Worm (Caenorhabditis elegans) whole organism, late embryonic: ENCODE results near the gene inx-9.

Experiments
- C38D4.7 ChIP-seq: fragments of 200-800 bp; sonication (Bioruptor generic); optimal IDR thresholded peaks from 2 replicates; lab custom pipeline; 2018; ENCODE audit warnings: mild to moderate bottlenecking, missing genetic modification characterization, moderate library complexity, missing compliant biosample characterization
- K02D7.2 ChIP-seq: sonication (generic microtip); optimal IDR thresholded peaks from 2 replicates; lab custom pipeline; 2017; ENCODE audit warnings: mild to moderate bottlenecking, missing genetic modification characterization, missing compliant biosample characterization
- K09A11.1 ChIP-seq: sonication (generic microtip); optimal IDR thresholded peaks from 2 replicates; lab custom pipeline; 2017; ENCODE audit warnings: antibody characterized with exemption, mild to moderate bottlenecking, missing genetic modification characterization, missing compliant biosample characterization; ENCODE audit not compliant: insufficient read depth
- T23F11.4 ChIP-seq: fragments of 200-800 bp; sonication (Bioruptor generic); optimal IDR thresholded peaks from 2 replicates; lab custom pipeline; 2018; ENCODE audit warnings: mild to moderate bottlenecking, missing genetic modification characterization, missing compliant biosample characterization
- ceh-18 ChIP-seq: sonication (generic microtip); optimal IDR thresholded peaks from 2 replicates; lab custom pipeline; 2016; ENCODE audit warnings: missing genetic modification characterization, missing compliant biosample characterization
- ceh-2 ChIP-seq: sonication (generic microtip); optimal IDR thresholded peaks from 2 replicates; lab custom pipeline; 2016; ENCODE audit warnings: missing genotype, missing genetic modification characterization, missing compliant biosample characterization
- ceh-31 ChIP-seq: sonication (generic microtip); optimal IDR thresholded peaks from 2 replicates; lab custom pipeline; 2016; ENCODE audit warnings: missing genetic modification characterization, missing compliant biosample characterization
- ceh-9 ChIP-seq: sonication (generic microtip); optimal IDR thresholded peaks from 2 replicates; lab custom pipeline; 2016; ENCODE audit warnings: mild to moderate bottlenecking, missing genetic modification characterization, inconsistent platforms, missing compliant biosample characterization
- dve-1 ChIP-seq: sonication (generic microtip); optimal IDR thresholded peaks from 2 replicates; lab custom pipeline; 2017; ENCODE audit warnings: antibody characterized with exemption, mild to moderate bottlenecking, missing genetic modification characterization, missing compliant biosample characterization
- elt-2 ChIP-seq: sonication (generic microtip); optimal IDR thresholded peaks from 2 replicates; lab custom pipeline; 2016; ENCODE audit warnings: missing genetic modification reagents, missing genetic modification characterization, missing compliant biosample characterization
- elt-4 ChIP-seq: sonication (generic microtip); optimal IDR thresholded peaks from 2 replicates; lab custom pipeline; 2016; ENCODE audit warnings: missing genetic modification characterization, missing compliant biosample characterization
- hlh-15 ChIP-seq: sonication (generic microtip); optimal IDR thresholded peaks from 2 replicates; lab custom pipeline; 2016; ENCODE audit warnings: missing genetic modification characterization, missing compliant biosample characterization
- hlh-8 ChIP-seq: sonication (generic microtip); optimal IDR thresholded peaks from 2 replicates; lab custom pipeline; 2016; ENCODE audit warnings: missing genotype, missing genetic modification characterization, missing compliant biosample characterization
- lim-6 ChIP-seq: sonication (generic microtip); optimal IDR thresholded peaks from 2 replicates; lab custom pipeline; 2016; ENCODE audit warnings: missing genetic modification characterization, missing compliant biosample characterization
- lin-11 ChIP-seq: fragments of 200-800 bp; sonication (Bioruptor generic); optimal IDR thresholded peaks from 2 replicates; lab custom pipeline; 2018; ENCODE audit warnings: mild to moderate bottlenecking, missing genetic modification characterization, missing compliant biosample characterization
- nfya-1 ChIP-seq: sonication (generic microtip); optimal IDR thresholded peaks from 2 replicates; lab custom pipeline; 2017; ENCODE audit warnings: missing genetic modification characterization, mild to moderate bottlenecking, missing compliant biosample characterization, antibody characterized with exemption, moderate library complexity
- nhr-11 ChIP-seq: fragments of 150-350 bp; optimal IDR thresholded peaks from 2 replicates; lab custom pipeline; 2014; ENCODE audit warnings: missing biosample characterization, missing genetic modification characterization
- nhr-232 ChIP-seq: sonication (generic microtip); optimal IDR thresholded peaks from 2 replicates; lab custom pipeline; 2016; ENCODE audit warnings: missing genetic modification characterization, missing compliant biosample characterization
- odd-2 ChIP-seq: sonication (generic microtip); optimal IDR thresholded peaks from 2 replicates; lab custom pipeline; 2017; ENCODE audit warnings: antibody characterized with exemption, mild to moderate bottlenecking, missing genetic modification characterization, missing compliant biosample characterization
- pat-9 ChIP-seq: fragments of 200-800 bp; sonication (Bioruptor generic); optimal IDR thresholded peaks from 2 replicates; lab custom pipeline; 2018; ENCODE audit warnings: mild to moderate bottlenecking, missing genetic modification characterization, moderate library complexity, missing compliant biosample characterization
- pax-1 ChIP-seq: fragments of 150-350 bp; optimal IDR thresholded peaks from 2 replicates; lab custom pipeline; 2014; ENCODE audit warnings: missing biosample characterization, missing genetic modification characterization
- pha-2 ChIP-seq: sonication (generic microtip); optimal IDR thresholded peaks from 2 replicates; lab custom pipeline; 2017; ENCODE audit warnings: mild to moderate bottlenecking, missing genetic modification characterization, missing compliant biosample characterization
- sox-2 ChIP-seq: fragments of 200-800 bp; sonication (Bioruptor generic); IDR thresholded peaks from 2 replicates; pipeline ENCODE4 v1.3.6; 2022; ENCODE audit warnings: missing genetic modification reagents, missing genetic modification characterization, missing compliant biosample characterization
- sox-4 ChIP-seq: sonication (generic microtip); optimal IDR thresholded peaks from 2 replicates; lab custom pipeline; 2017; ENCODE audit warnings: mild to moderate bottlenecking, missing genetic modification characterization, inconsistent platforms, missing compliant biosample characterization
- tbx-2 ChIP-seq: sonication (generic microtip); optimal IDR thresholded peaks from 2 replicates; lab custom pipeline; 2016; ENCODE audit warnings: missing genetic modification characterization, missing compliant biosample characterization
- tbx-7 ChIP-seq: sonication (generic microtip); optimal IDR thresholded peaks from 2 replicates; lab custom pipeline; 2016; ENCODE audit warnings: missing genotype, missing genetic modification characterization, missing compliant biosample characterization
- ttx-3 ChIP-seq: sonication (generic microtip); optimal IDR thresholded peaks from 2 replicates; lab custom pipeline; 2016; ENCODE audit warnings: missing genetic modification reagents, missing genetic modification characterization, missing compliant biosample characterization
- unc-3 ChIP-seq, 2 experiments: fragments of 200-800 bp in 1 of 2; sonication (Bioruptor generic) in 1 of 2; sonication (generic microtip) in 1 of 2; conservative IDR thresholded peaks in 1 of 2; optimal IDR thresholded peaks in 1 of 2; 2 replicates each; pipeline versions ENCODE4 v1.3.6 to Lab custom; 2016 to 2022; ENCODE audit warnings: missing compliant biosample characterization in 2 of 2, missing genetic modification characterization in 2 of 2, missing genetic modification reagents in 1 of 2
- unc-86 ChIP-seq: sonication (generic microtip); optimal IDR thresholded peaks from 2 replicates; lab custom pipeline; 2016; ENCODE audit warnings: missing genetic modification characterization, missing compliant biosample characterization
- zip-5 ChIP-seq: sonication (generic microtip); optimal IDR thresholded peaks from 2 replicates; lab custom pipeline; 2016; ENCODE audit warnings: missing genetic modification characterization, missing compliant biosample characterization

inx-9 gene

ce11 chrIV:11649031-11649430, 27.1 kb upstream of the inx-9 start, which contains the start of gene ZK809.8:
Gene ZK809.8 (minus strand): TSS chrIV:11649064.
- TF ChIP-seq pax-1 (tag; lab: Kevin White, UChicago) (no peak), lin-11 (no peak), dve-1 (tag; lab: Kevin White, UChicago) (no peak), zip-5 (tag; lab: Kevin White, UChicago) (no peak), ceh-18 (peak; percentile 51), nhr-232 (tag; lab: Kevin White, UChicago) (no peak), unc-86 (no peak)

ce11 chrIV:11650344-11650743, 25.8 kb upstream of the inx-9 start:
- TF ChIP-seq elt-4 (no peak), zip-5 (tag; lab: Kevin White, UChicago) (no peak)

- TF ChIP-seq K02D7.2 (tag; lab: Kevin White, UChicago) (no peak), pat-9 (tag; lab: Kevin White, UChicago) (no peak), nfya-1 (no peak), unc-86 (no peak), lin-11 (no peak)
- TF ChIP-seq, all 69 proteins: peak for 0
Measured at ce11 chrIV:11651965-11652453, 24.1 kb upstream of the inx-9 start, which contains the start of the genes acl-3 and ndub-6. Gene acl-3 (minus strand): TSS chrIV:11652023. Gene ndub-6 (plus strand): TSS chrIV:11652403.

ce11 chrIV:11655370-11655769, 20.8 kb upstream of the inx-9 start, which contains the start of gene ent-1:
Gene ent-1 (minus strand): TSS chrIV:11655470.
- TF ChIP-seq T23F11.4 (GFP tag; lab: Kevin White, UChicago): no peak

- TF ChIP-seq elt-2 (tag; lab: Kevin White, UChicago): peak; percentile 9
- no peak for TF ChIP-seq unc-3 (GFP tag; conservative IDR thresholded peaks at IDR 0.05; lab: Robert Waterston, UW)
- no peak for TF ChIP-seq unc-3 (tag; optimal IDR thresholded peaks at IDR 0.05; lab: Kevin White, UChicago)
- no peak for TF ChIP-seq pat-9 (tag; lab: Kevin White, UChicago)
- TF ChIP-seq nfya-1: peak; percentile 12
- TF ChIP-seq, all 69 proteins: peak for 2
Measured at ce11 chrIV:11656144-11656780, 19.9 kb upstream of the inx-9 start, which contains the start of gene ZK809.5. Gene ZK809.5 (plus strand): TSS chrIV:11656730.

- TF ChIP-seq K09A11.1 (tag; lab: Kevin White, UChicago) (no peak), ceh-2 (tag; lab: Kevin White, UChicago) (no peak)
Measured at ce11 chrIV:11659794-11660312, 16.3 kb upstream of the inx-9 start, which contains the start of gene ZK792.1. Gene ZK792.1 (plus strand): TSS chrIV:11659844.

- TF ChIP-seq sox-4 (no peak), tbx-2 (tag; lab: Kevin White, UChicago) (no peak), lin-11 (no peak), ttx-3 (no peak), odd-2 (tag; lab: Kevin White, UChicago) (no peak), hlh-8 (tag; lab: Kevin White, UChicago) (no peak), hlh-15 (tag; lab: Kevin White, UChicago) (no peak), sox-2 (no peak), pax-1 (tag; lab: Kevin White, UChicago) (no peak), pha-2 (no peak), tbx-7 (tag; lab: Kevin White, UChicago) (no peak), C38D4.7 (GFP tag; lab: Kevin White, UChicago) (no peak), ceh-31 (tag; lab: Kevin White, UChicago) (no peak), nhr-232 (tag; lab: Kevin White, UChicago) (no peak), ceh-18 (no peak), lim-6 (tag; lab: Kevin White, UChicago) (no peak), ceh-9 (no peak), nhr-11 (tag; lab: Kevin White, UChicago) (no peak)
Measured at ce11 chrIV:11665010-11665409, 11.1 kb upstream of the inx-9 start, which contains the start of gene ZK809.9. Gene ZK809.9 (plus strand): TSS chrIV:11665310.
